Worm (Caenorhabditis elegans) whole organism, L1 larva: ENCODE data around the gene F08G12.11.

Experiments used
- C16A3.4 ChIP-seq: fragments of 150-350 bp; optimal IDR thresholded peaks from 2 replicates; lab custom pipeline; 2014; ENCODE audit warnings: missing biosample characterization, missing genetic modification characterization
- C34B4.2 ChIP-seq: sonication (generic microtip); optimal IDR thresholded peaks from 2 replicates; lab custom pipeline; 2017; ENCODE audit warnings: mild to moderate bottlenecking, missing genetic modification characterization, missing compliant biosample characterization
- F16B12.6 ChIP-seq: fragments of 150-350 bp; optimal IDR thresholded peaks from 2 replicates; lab custom pipeline; 2014; ENCODE audit warnings: missing biosample characterization, missing genetic modification characterization
- Y116A8C.19 ChIP-seq: sonication (generic microtip); optimal IDR thresholded peaks from 2 replicates; lab custom pipeline; 2016; ENCODE audit warnings: missing compliant biosample characterization, missing genetic modification characterization, borderline replicate concordance
- aha-1 ChIP-seq: fragments of 150-350 bp; optimal IDR thresholded peaks from 2 replicates; lab custom pipeline; 2014; ENCODE audit warnings: missing biosample characterization, missing genetic modification characterization
- alr-1 ChIP-seq: fragments of 200-800 bp; sonication (Bioruptor generic); optimal IDR thresholded peaks from 2 replicates; lab custom pipeline; 2018; ENCODE audit warnings: borderline replicate concordance, mild to moderate bottlenecking, missing genetic modification characterization, missing compliant biosample characterization
- blmp-1 ChIP-seq: fragments of 150-350 bp; optimal IDR thresholded peaks from 2 replicates; lab custom pipeline; 2014; ENCODE audit warnings: missing biosample characterization, missing genetic modification characterization
- ceh-63 ChIP-seq: fragments of 200-800 bp; sonication (Bioruptor generic); optimal IDR thresholded peaks from 2 replicates; lab custom pipeline; 2018; ENCODE audit warnings: mild to moderate bottlenecking, missing genetic modification characterization, missing compliant biosample characterization
- ceh-82 ChIP-seq, 3 experiments: fragments of 150-350 bp in 1 of 3; sonication (generic microtip) in 2 of 3; optimal IDR thresholded peaks; 2 replicates each; lab custom pipeline; 2014 to 2017; ENCODE audit warnings: missing biosample characterization in 3 of 3, missing genetic modification characterization in 3 of 3
- ceh-88 ChIP-seq: fragments of 200-800 bp; sonication (Bioruptor generic); IDR thresholded peaks from 2 replicates; pipeline ENCODE4 v1.3.6; 2022; ENCODE audit warnings: missing genetic modification characterization, missing compliant biosample characterization
- ces-1 ChIP-seq: fragments of 150-350 bp; optimal IDR thresholded peaks from 2 replicates; lab custom pipeline; 2014; ENCODE audit warnings: missing biosample characterization, missing genetic modification reagents, missing genetic modification characterization
- dsc-1 ChIP-seq: sonication (generic microtip); optimal IDR thresholded peaks from 2 replicates; lab custom pipeline; 2016; ENCODE audit warnings: mild to moderate bottlenecking, missing genetic modification characterization, missing compliant biosample characterization
- efl-1 ChIP-seq, 4 experiments: fragments of 150-350 bp; optimal IDR thresholded peaks in 3 of 4; peaks in 1 of 4; 1 replicate in 1 of 4; 2 replicates in 3 of 4; lab custom pipeline; 2014; ENCODE audit warnings: missing biosample characterization in 2 of 4, missing genetic modification characterization in 2 of 4, missing genetic modification reagents in 2 of 4
- efl-3 ChIP-seq: fragments of 200-800 bp; sonication (Bioruptor generic); optimal IDR thresholded peaks from 2 replicates; lab custom pipeline; 2018; ENCODE audit warnings: mild to moderate bottlenecking, missing genetic modification characterization, missing compliant biosample characterization
- egl-13 ChIP-seq: sonication (generic microtip); optimal IDR thresholded peaks from 2 replicates; lab custom pipeline; 2016; ENCODE audit warnings: missing genotype, missing genetic modification reagents, missing genetic modification characterization, missing compliant biosample characterization
- elt-2 ChIP-seq: sonication (generic microtip); optimal IDR thresholded peaks from 2 replicates; lab custom pipeline; 2016; ENCODE audit warnings: missing genetic modification characterization, mild to moderate bottlenecking, inconsistent platforms, missing compliant biosample characterization, missing genetic modification reagents
- ets-5 ChIP-seq: fragments of 200-800 bp; sonication (Bioruptor generic); IDR thresholded peaks from 2 replicates; pipeline ENCODE4 v1.3.6; 2022; ENCODE audit warnings: missing genetic modification characterization, missing compliant biosample characterization
- fkh-10 ChIP-seq: sonication (generic microtip); optimal IDR thresholded peaks from 2 replicates; lab custom pipeline; 2017; ENCODE audit warnings: missing biosample characterization, missing genetic modification reagents, missing genetic modification characterization
- fkh-4 ChIP-seq: sonication (generic microtip); optimal IDR thresholded peaks from 2 replicates; lab custom pipeline; 2016; ENCODE audit warnings: missing compliant biosample characterization, missing genetic modification characterization, borderline replicate concordance
- fos-1 ChIP-seq: fragments of 150-350 bp; optimal IDR thresholded peaks from 2 replicates; lab custom pipeline; 2014; ENCODE audit warnings: missing biosample characterization, missing genetic modification characterization
- irx-1 ChIP-seq: sonication (generic microtip); optimal IDR thresholded peaks from 2 replicates; lab custom pipeline; 2016; ENCODE audit warnings: missing genetic modification characterization, missing compliant biosample characterization
- jun-1 ChIP-seq: fragments of 150-350 bp; optimal IDR thresholded peaks from 2 replicates; lab custom pipeline; 2014; ENCODE audit warnings: missing biosample characterization, missing genetic modification reagents, missing genetic modification characterization
- lin-13 ChIP-seq: fragments of 150-350 bp; optimal IDR thresholded peaks from 2 replicates; lab custom pipeline; 2014; ENCODE audit warnings: missing biosample characterization, missing genetic modification reagents, missing genetic modification characterization
- lin-14 ChIP-seq: fragments of 200-800 bp; sonication (Bioruptor generic); optimal IDR thresholded peaks from 2 replicates; lab custom pipeline; 2018; ENCODE audit warnings: mild to moderate bottlenecking, missing genetic modification characterization, moderate library complexity, missing compliant biosample characterization
- lin-15B ChIP-seq: fragments of 150-350 bp; sonication (generic microtip); optimal IDR thresholded peaks from 3 replicates; lab custom pipeline; 2014; ENCODE audit warnings: missing biosample characterization, missing genetic modification characterization
- lin-35 ChIP-seq, 2 experiments: fragments of 150-350 bp; optimal IDR thresholded peaks; 2 replicates each; lab custom pipeline; 2014; ENCODE audit warnings: missing biosample characterization in 2 of 2, missing genetic modification characterization in 2 of 2, missing genetic modification reagents in 2 of 2
- lin-39 ChIP-seq: fragments of 150-350 bp; optimal IDR thresholded peaks from 2 replicates; lab custom pipeline; 2014; ENCODE audit warnings: missing biosample characterization, missing genetic modification reagents, missing genetic modification characterization
- lir-3 ChIP-seq: sonication (generic microtip); optimal IDR thresholded peaks from 2 replicates; lab custom pipeline; 2016; ENCODE audit warnings: mild to moderate bottlenecking, missing genetic modification characterization, moderate library complexity, missing compliant biosample characterization; ENCODE audit not compliant: poor library complexity
- mdl-1 ChIP-seq, 2 experiments: fragments of 150-350 bp; optimal IDR thresholded peaks; 2 replicates each; lab custom pipeline; 2014 to 2017; ENCODE audit warnings: missing biosample characterization in 2 of 2, missing genetic modification characterization in 2 of 2, inconsistent platforms in 1 of 2
- mep-1 ChIP-seq: fragments of 150-350 bp; optimal IDR thresholded peaks from 2 replicates; lab custom pipeline; 2014; ENCODE audit warnings: missing biosample characterization, missing genetic modification characterization
- nhr-11 ChIP-seq: fragments of 150-350 bp; optimal IDR thresholded peaks from 2 replicates; lab custom pipeline; 2014; ENCODE audit warnings: missing biosample characterization, missing genetic modification characterization
- nhr-12 ChIP-seq: sonication (generic microtip); optimal IDR thresholded peaks from 2 replicates; lab custom pipeline; 2017; ENCODE audit warnings: missing biosample characterization, missing genetic modification characterization
- nhr-237 ChIP-seq: fragments of 150-350 bp; optimal IDR thresholded peaks from 2 replicates; lab custom pipeline; 2014; ENCODE audit warnings: missing biosample characterization, missing genetic modification characterization
- nhr-47 ChIP-seq: sonication (generic microtip); optimal IDR thresholded peaks from 2 replicates; lab custom pipeline; 2016; ENCODE audit warnings: mild to moderate bottlenecking, missing genetic modification characterization, moderate library complexity, missing compliant biosample characterization
- nhr-84 ChIP-seq: sonication (generic microtip); optimal IDR thresholded peaks from 2 replicates; lab custom pipeline; 2017; ENCODE audit warnings: missing biosample characterization, missing genetic modification characterization
- pag-3 ChIP-seq: sonication (generic microtip); optimal IDR thresholded peaks from 2 replicates; lab custom pipeline; 2017; ENCODE audit warnings: missing genetic modification characterization, mild to moderate bottlenecking, missing compliant biosample characterization, antibody characterized with exemption, borderline replicate concordance; ENCODE audit not compliant: insufficient read depth
- pqm-1 ChIP-seq: sonication (generic microtip); optimal IDR thresholded peaks from 3 replicates; lab custom pipeline; 2017; ENCODE audit warnings: missing biosample characterization, missing genetic modification characterization
- rnt-1 ChIP-seq: sonication (generic microtip); optimal IDR thresholded peaks from 2 replicates; lab custom pipeline; 2016; ENCODE audit warnings: mild to moderate bottlenecking, missing genetic modification characterization, moderate library complexity, missing compliant biosample characterization
- skn-1 ChIP-seq: fragments of 150-350 bp; optimal IDR thresholded peaks from 2 replicates; lab custom pipeline; 2014; ENCODE audit warnings: missing biosample characterization, missing genetic modification characterization
- snpc-4 ChIP-seq: fragments of 150-350 bp; optimal IDR thresholded peaks from 2 replicates; lab custom pipeline; 2014; ENCODE audit warnings: missing biosample characterization, missing genetic modification characterization
- snu-23 ChIP-seq: sonication (generic microtip); optimal IDR thresholded peaks from 2 replicates; lab custom pipeline; 2016; ENCODE audit warnings: missing genetic modification characterization, missing compliant biosample characterization
- sup-37 ChIP-seq: fragments of 200-800 bp; sonication (Bioruptor generic); optimal IDR thresholded peaks from 2 replicates; lab custom pipeline; 2018; ENCODE audit warnings: mild to moderate bottlenecking, missing genetic modification characterization, missing compliant biosample characterization
- tlp-1 ChIP-seq: fragments of 150-350 bp; optimal IDR thresholded peaks from 2 replicates; lab custom pipeline; 2014; ENCODE audit warnings: missing biosample characterization, missing genetic modification characterization
- unc-130 ChIP-seq: fragments of 150-350 bp; optimal IDR thresholded peaks from 2 replicates; lab custom pipeline; 2017; ENCODE audit warnings: missing biosample characterization, missing genetic modification characterization, inconsistent platforms
- unc-30 ChIP-seq: sonication (generic microtip); optimal IDR thresholded peaks from 2 replicates; lab custom pipeline; 2017; ENCODE audit warnings: missing biosample characterization, missing genetic modification characterization
- unc-62 ChIP-seq: fragments of 150-350 bp; optimal IDR thresholded peaks from 2 replicates; lab custom pipeline; 2014; ENCODE audit warnings: missing biosample characterization, missing genetic modification reagents, missing genetic modification characterization
- unc-98 ChIP-seq: fragments of 200-800 bp; sonication (Bioruptor generic); IDR thresholded peaks from 2 replicates; pipeline ENCODE4 v1.3.6; 2022; ENCODE audit warnings: missing genetic modification characterization, missing compliant biosample characterization
- vab-15 ChIP-seq: sonication (generic microtip); optimal IDR thresholded peaks from 2 replicates; lab custom pipeline; 2017; ENCODE audit warnings: missing genotype, mild to moderate bottlenecking, missing genetic modification characterization, missing compliant biosample characterization
- zag-1 ChIP-seq: fragments of 150-350 bp; optimal IDR thresholded peaks from 2 replicates; lab custom pipeline; 2014; ENCODE audit warnings: missing biosample characterization, missing genetic modification characterization
- zip-4 ChIP-seq: fragments of 200-800 bp; sonication (Bioruptor generic); optimal IDR thresholded peaks from 2 replicates; lab custom pipeline; 2018; ENCODE audit warnings: mild to moderate bottlenecking, missing genetic modification characterization, moderate library complexity, missing compliant biosample characterization
- ztf-11 ChIP-seq, 2 experiments: sonication (generic microtip); optimal IDR thresholded peaks; 2 replicates each; lab custom pipeline; 2016 to 2017; ENCODE audit warnings: missing genetic modification characterization in 2 of 2, missing biosample characterization in 1 of 2, missing compliant biosample characterization in 1 of 2

F08G12.11 gene

DNA sequence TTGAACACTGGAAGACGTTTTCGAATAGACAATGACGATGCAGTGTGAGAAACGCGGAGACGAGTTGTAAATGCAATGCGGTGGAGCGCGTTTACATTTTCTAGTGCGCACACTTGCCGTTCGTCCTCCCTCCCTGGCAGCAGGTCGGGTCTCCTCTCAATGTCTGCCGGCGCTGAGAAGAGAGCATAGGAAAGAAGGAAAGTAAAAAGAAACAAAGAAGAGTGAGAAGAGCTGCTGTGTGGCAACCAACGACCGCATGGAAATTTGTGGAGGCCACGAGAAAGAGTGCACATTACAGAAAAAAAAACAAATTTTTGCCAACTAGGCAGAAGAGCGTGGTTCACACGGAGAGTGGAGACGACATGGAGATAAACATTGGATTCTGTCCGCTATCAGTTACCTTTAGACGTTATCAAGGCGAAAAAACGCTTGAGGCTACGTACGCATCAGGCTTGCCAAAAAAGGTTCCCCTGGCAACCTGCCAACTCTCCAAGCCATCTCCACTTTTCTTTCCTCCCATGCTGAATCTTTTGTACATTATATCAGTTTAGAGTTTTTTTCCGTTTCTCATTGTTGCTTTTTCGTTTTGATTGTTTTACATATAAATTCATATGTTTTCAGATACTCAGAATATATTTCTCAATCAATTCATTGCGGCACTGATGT lies 15.6 kb downstream of the F08G12.11 start, which contains the start of the genes snrp-40.1 and F08G12.3 (continued):
- no peak for TF ChIP-seq efl-3 (GFP tag; lab: Kevin White, UChicago)
- no peak for TF ChIP-seq ceh-63
- TF ChIP-seq unc-130 (tag; lab: Kevin White, UChicago): peak; percentile 75
- peak; percentile 52 for TF ChIP-seq lin-15B
- TF ChIP-seq snpc-4 (tag; lab: Kevin White, UChicago): peak; percentile 63
- peak; percentile 75 for TF ChIP-seq lin-13 (GFP tag; lab: Kevin White, UChicago)
- TF ChIP-seq skn-1 (tag; lab: Kevin White, UChicago): peak; percentile 83
- TF ChIP-seq nhr-84 (tag; lab: Kevin White, UChicago): no peak
- no peak for TF ChIP-seq aha-1
- TF ChIP-seq rnt-1 (tag; lab: Kevin White, UChicago): peak; percentile 83
- no peak for TF ChIP-seq nhr-12
- TF ChIP-seq lir-3 (tag; lab: Kevin White, UChicago): peak; percentile 36
- TF ChIP-seq elt-2: peak; percentile 34
- TF ChIP-seq nhr-11 (tag; lab: Kevin White, UChicago): no peak
- TF ChIP-seq unc-62 (GFP tag; lab: Kevin White, UChicago): no peak
- TF ChIP-seq zag-1 (tag; lab: Kevin White, UChicago): no peak
- TF ChIP-seq F16B12.6: peak; percentile 43
- peak; percentile 86 for TF ChIP-seq snu-23 (GFP tag; lab: Kevin White, UChicago)
- TF ChIP-seq jun-1: peak; percentile 65
- peak; percentile 28 to 90 (median 56) for TF ChIP-seq ceh-82 (tag; optimal IDR thresholded peaks at IDR 0.05; lab: Kevin White, UChicago)
- peak; percentile 48 for TF ChIP-seq fos-1
- peak; percentile 53 to 69 for TF ChIP-seq efl-1 (optimal IDR thresholded peaks at IDR 0.05; lab: Kevin White, UChicago)
- peak; percentile 28 to 91 for TF ChIP-seq efl-1 (GFP tag; optimal IDR thresholded peaks at IDR 0.05 in 1 of 2; lab: Kevin White, UChicago)
- TF ChIP-seq blmp-1 (tag; lab: Kevin White, UChicago): no peak
- TF ChIP-seq nhr-237: peak; percentile 12
- TF ChIP-seq mep-1 (tag; lab: Kevin White, UChicago): peak; percentile 87
- peak; percentile 76 for TF ChIP-seq nhr-47 (tag; lab: Kevin White, UChicago)
- no peak for TF ChIP-seq tlp-1 (tag; lab: Kevin White, UChicago)
- TF ChIP-seq zip-4 (GFP tag; lab: Kevin White, UChicago): no peak
- TF ChIP-seq C34B4.2: no peak
- no peak for TF ChIP-seq sup-37 (GFP tag; lab: Kevin White, UChicago)
- TF ChIP-seq ztf-11 (tag; optimal IDR thresholded peaks at IDR 0.05; lab: Kevin White, UChicago): peak in 1 of 2 experiments; percentile 60
- no peak for TF ChIP-seq lin-39 (tag; lab: Kevin White, UChicago)
- 0 out of 2 replicates have a peak, but pooled peaks have one; percentile 55 for TF ChIP-seq ceh-88 (GFP tag; lab: Robert Waterston, UW)
- TF ChIP-seq lin-35 (GFP tag; optimal IDR thresholded peaks at IDR 0.05; lab: Kevin White, UChicago): peak; percentile 58 to 66
- no peak for TF ChIP-seq Y116A8C.19 (tag; lab: Kevin White, UChicago)
- TF ChIP-seq mdl-1 (tag; optimal IDR thresholded peaks at IDR 0.05; lab: Kevin White, UChicago): peak in 1 of 2 experiments; percentile 86
- TF ChIP-seq unc-98: no peak
- peak; percentile 70 for TF ChIP-seq dsc-1
- TF ChIP-seq vab-15 (tag; lab: Kevin White, UChicago): no peak
- TF ChIP-seq irx-1 (tag; lab: Kevin White, UChicago): no peak
- TF ChIP-seq fkh-4 (tag; lab: Kevin White, UChicago): no peak
- TF ChIP-seq ces-1 (GFP tag; lab: Kevin White, UChicago): no peak
- TF ChIP-seq fkh-10 (GFP tag; lab: Kevin White, UChicago): peak; percentile 59
- peak; percentile 99 for TF ChIP-seq lin-14 (GFP tag; lab: Kevin White, UChicago)
- TF ChIP-seq pqm-1: no peak
- no peak for TF ChIP-seq unc-30 (tag; lab: Kevin White, UChicago)
- peak; percentile 67 for TF ChIP-seq egl-13
- no peak for TF ChIP-seq ets-5 (GFP tag; lab: Robert Waterston, UW)
- no peak for TF ChIP-seq alr-1 (tag; lab: Kevin White, UChicago)
- TF ChIP-seq C16A3.4 (tag; lab: Kevin White, UChicago): peak; percentile 83
- TF ChIP-seq pag-3 (tag; lab: Kevin White, UChicago): peak; percentile 83
